Worm (Caenorhabditis elegans) whole organism, young adult: ENCODE measurements around the gene T27E4.7.

ENCODE experiments used
- F10E7.11 ChIP-seq: sonication (generic microtip); optimal IDR thresholded peaks from 2 replicates; lab custom pipeline; 2017; ENCODE audit warnings: mild to moderate bottlenecking, missing genetic modification characterization, moderate library complexity, missing compliant biosample characterization
- ekl-4 ChIP-seq: fragments of 200-800 bp; sonication (Bioruptor generic); IDR thresholded peaks from 2 replicates; pipeline ENCODE4 v1.3.6; 2022; ENCODE audit warnings: missing genetic modification reagents, missing genetic modification characterization, missing compliant biosample characterization
- lin-35 ChIP-seq, 3 experiments: fragments of 150-350 bp in 2 of 3; sonication (generic microtip) in 1 of 3; optimal IDR thresholded peaks; 2 replicates each; lab custom pipeline; 2014 to 2018; ENCODE audit warnings: missing biosample characterization in 3 of 3, missing genetic modification characterization in 3 of 3, missing genetic modification reagents in 3 of 3
- nhr-90 ChIP-seq: sonication (generic microtip); optimal IDR thresholded peaks from 2 replicates; lab custom pipeline; 2016; ENCODE audit warnings: missing genotype, mild to moderate bottlenecking, missing genetic modification characterization, missing compliant biosample characterization
- snpc-3.4 ChIP-seq: sonication (generic microtip); optimal IDR thresholded peaks from 2 replicates; lab custom pipeline; 2017; ENCODE audit warnings: missing genetic modification characterization, mild to moderate bottlenecking, missing compliant biosample characterization, antibody characterized with exemption, moderate library complexity, missing genotype, missing genetic modification reagents

ce11 chrV:9094976-9095375 is 18.9 kb upstream of the T27E4.7 start:
- no peak for TF ChIP-seq ekl-4 (GFP tag; lab: Robert Waterston, UW)
- TF ChIP-seq lin-35 (GFP tag; optimal IDR thresholded peaks at IDR 0.05; lab: Kevin White, UChicago), result peak in 1 of 3 experiments; percentile 1
- no peak for TF ChIP-seq F10E7.11 (tag; lab: Kevin White, UChicago)
- TF ChIP-seq snpc-3.4 (tag; lab: Kevin White, UChicago), result no peak
- no peak for TF ChIP-seq nhr-90 (tag; lab: Kevin White, UChicago)
